Fruit fly (Drosophila melanogaster): Measurements from ENCODE around the gene CG2310.
A peak's percentile ranks its signal among the peaks of the same experiment; 100 is the strongest.

CG2310 gene

DNA sequence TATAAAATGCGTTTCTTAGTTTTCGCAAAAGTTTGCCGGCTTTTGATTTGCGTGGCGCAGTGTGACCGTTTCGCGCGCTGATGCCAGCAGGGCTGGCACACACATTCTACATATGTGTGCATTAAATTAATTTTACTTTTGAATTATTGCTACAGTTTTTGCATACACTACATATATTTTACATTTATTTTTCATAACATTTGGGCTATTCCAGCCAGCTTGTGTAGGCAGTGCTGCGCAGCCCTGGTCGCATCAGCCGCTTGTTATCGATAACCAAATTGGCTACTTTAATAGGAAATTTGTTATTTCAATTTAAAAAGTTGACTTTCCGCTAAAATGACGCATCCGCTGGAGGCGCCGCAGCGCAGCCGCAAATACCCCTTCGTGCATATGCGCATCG is 4.1 kb downstream of the CG2310 start, which contains the start of the genes CG2321 and CG2006 (continued):
- no peak for TF ChIP-seq pan (optimal IDR thresholded peaks at IDR 0.05)
- peak in 1 of 2 experiments; percentile 55 for TF ChIP-seq pan (GFP tag; optimal IDR thresholded peaks at IDR 0.05 in 1 of 2, IDR thresholded peaks at IDR 0.05 in 1 of 2)
- peak; percentile 81; the same call in 3 of the 4 replicates for TF ChIP-seq chinmo (GFP tag; IDR thresholded peaks at IDR 0.05; ENCODE audit: partially characterized antibody)
- no peak for TF ChIP-seq pb (GFP tag; optimal IDR thresholded peaks at IDR 0.05)
- no peak for TF ChIP-seq CG4328 (GFP tag; optimal IDR thresholded peaks at IDR 0.05)
- no peak for TF ChIP-seq CG12942 (GFP tag; optimal IDR thresholded peaks at IDR 0.05)
- peak; percentile 53 for TF ChIP-seq CG18262 (tag; optimal IDR thresholded peaks at IDR 0.05)
- no peak for TF ChIP-seq CG11560 (tag; IDR thresholded peaks at IDR 0.05)
- peak; percentile 81 for TF ChIP-seq Rfx (GFP tag; IDR thresholded peaks at IDR 0.05)
- peak; percentile 59 for TF ChIP-seq CoRest (tag; optimal IDR thresholded peaks at IDR 0.05)
- TF ChIP-seq mam (GFP tag; optimal IDR thresholded peaks at IDR 0.05), result peak; percentile 70
- no peak for TF ChIP-seq ERR (GFP tag; optimal IDR thresholded peaks at IDR 0.05)
- no peak for TF ChIP-seq ttk (GFP tag; IDR thresholded peaks at IDR 0.05)
- no peak for TF ChIP-seq CG12071 (GFP tag; optimal IDR thresholded peaks at IDR 0.05)
- peak; percentile 52 for TF ChIP-seq HLH54F (GFP tag; optimal IDR thresholded peaks at IDR 0.05)
- no peak for TF ChIP-seq gsb-n (tag; optimal IDR thresholded peaks at IDR 0.05)
- TF ChIP-seq Hsf (GFP tag; optimal IDR thresholded peaks at IDR 0.05), result peak; percentile 65
- TF ChIP-seq Nf-YC (tag; optimal IDR thresholded peaks at IDR 0.05), result peak; percentile 54
- TF ChIP-seq Hr3 (GFP tag; optimal IDR thresholded peaks at IDR 0.05), result peak; percentile 30
- TF ChIP-seq CG14667 (GFP tag; IDR thresholded peaks at IDR 0.05), result peak; percentile 32
- TF ChIP-seq chif (GFP tag; optimal IDR thresholded peaks at IDR 0.05), result peak in 1 of 2 experiments; percentile 33
- no peak for TF ChIP-seq yki (optimal IDR thresholded peaks at IDR 0.05)
- TF ChIP-seq CG10274 (GFP tag; optimal IDR thresholded peaks at IDR 0.05), result no peak
- no peak for TF ChIP-seq CG2678 (tag; optimal IDR thresholded peaks at IDR 0.05)
- 0 out of 2 replicates have a peak, but pooled peaks have one; percentile 23 for TF ChIP-seq Drgx (GFP tag; IDR thresholded peaks at IDR 0.05)
- TF ChIP-seq sd (tag; optimal IDR thresholded peaks at IDR 0.05), result no peak
- TF ChIP-seq CG8089 (GFP tag; optimal IDR thresholded peaks at IDR 0.05), result no peak
- TF ChIP-seq Ravus (GFP tag; IDR thresholded peaks at IDR 0.05), result no peak
- peak; percentile 45 for TF ChIP-seq croc (GFP tag; conservative IDR thresholded peaks at IDR 0.05)
- peak; percentile 3 for TF ChIP-seq fd3F (GFP tag; optimal IDR thresholded peaks at IDR 0.05)
- TF ChIP-seq GATAe (GFP tag; conservative IDR thresholded peaks at IDR 0.05), result no peak
- TF ChIP-seq lmd (GFP tag; IDR thresholded peaks at IDR 0.05), result peak; percentile 63
- no peak for TF ChIP-seq Poxn (GFP tag; IDR thresholded peaks at IDR 0.05)
- TF ChIP-seq CG6854 (GFP tag; optimal IDR thresholded peaks at IDR 0.05), result no peak
- peak; percentile 53 for TF ChIP-seq BEAF-32 (GFP tag; optimal IDR thresholded peaks at IDR 0.05)
- no peak for TF ChIP-seq gem (tag; optimal IDR thresholded peaks at IDR 0.05)
- peak in 1 of 2 experiments; percentile 80 for TF ChIP-seq crp (GFP tag; optimal IDR thresholded peaks at IDR 0.05)
- TF ChIP-seq cwo (GFP tag; optimal IDR thresholded peaks at IDR 0.05), result no peak
- peak; percentile 46; the same call in 1 of the 2 replicates for TF ChIP-seq CG14014 (GFP tag; IDR thresholded peaks at IDR 0.05)
- TF ChIP-seq inv (GFP tag; IDR thresholded peaks at IDR 0.05; ENCODE audit: partially characterized antibody), result peak; percentile 45
- TF ChIP-seq HmgZ (tag; optimal IDR thresholded peaks at IDR 0.05), result peak; percentile 84
- peak; percentile 62 for TF ChIP-seq sisA (GFP tag; IDR thresholded peaks at IDR 0.05)
- peak; percentile 75 for TF ChIP-seq amos (GFP tag; IDR thresholded peaks at IDR 0.05; ENCODE audit: partially characterized antibody)
- TF ChIP-seq lilli (GFP tag; optimal IDR thresholded peaks at IDR 0.05), result peak; percentile 74
- TF ChIP-seq D19B (GFP tag; optimal IDR thresholded peaks at IDR 0.05), result no peak
- no peak for TF ChIP-seq Sox100B (GFP tag; optimal IDR thresholded peaks at IDR 0.05)
- peak; percentile 53 for TF ChIP-seq dpn (GFP tag; optimal IDR thresholded peaks at IDR 0.05)
- no peak for TF ChIP-seq CG31388 (GFP tag; optimal IDR thresholded peaks at IDR 0.05)
- no peak for TF ChIP-seq zf30C (GFP tag; optimal IDR thresholded peaks at IDR 0.05)
- peak; percentile 77 for TF ChIP-seq row (GFP tag; IDR thresholded peaks at IDR 0.05)
- TF ChIP-seq klu (GFP tag; IDR thresholded peaks at IDR 0.05), result no peak
- TF ChIP-seq ash1 (GFP tag; optimal IDR thresholded peaks at IDR 0.05), result no peak
